Worm (Caenorhabditis elegans) whole organism, L2 larva: ENCODE measurements around the gene R03D7.8.
A peak's percentile ranks its signal among the peaks of the same experiment; 100 is the strongest.

ENCODE experiments used
- C34F6.9 ChIP-seq: fragments of 150-350 bp; optimal IDR thresholded peaks from 2 replicates; lab custom pipeline; 2014; ENCODE audit warnings: missing biosample characterization, missing genetic modification characterization
- F13H6.1 ChIP-seq: sonication (generic microtip); optimal IDR thresholded peaks from 2 replicates; lab custom pipeline; 2016; ENCODE audit warnings: missing genetic modification characterization, missing compliant biosample characterization
- R02D3.7 ChIP-seq: fragments of 150-350 bp; optimal IDR thresholded peaks from 2 replicates; lab custom pipeline; 2014; ENCODE audit warnings: missing biosample characterization, missing genetic modification characterization
- Y55F3AM.14 ChIP-seq: fragments of 200-800 bp; sonication (Bioruptor generic); optimal IDR thresholded peaks from 2 replicates; lab custom pipeline; 2018; ENCODE audit warnings: mild to moderate bottlenecking, missing genetic modification characterization, missing compliant biosample characterization
- ZK546.5 ChIP-seq: sonication (generic microtip); optimal IDR thresholded peaks from 2 replicates; lab custom pipeline; 2017; ENCODE audit warnings: missing biosample characterization, missing genetic modification characterization
- alr-1 ChIP-seq: fragments of 150-350 bp; optimal IDR thresholded peaks from 2 replicates; lab custom pipeline; 2014; ENCODE audit warnings: missing biosample characterization, missing genetic modification characterization
- aly-2 ChIP-seq: fragments of 150-350 bp; optimal IDR thresholded peaks from 2 replicates; lab custom pipeline; 2014; ENCODE audit warnings: missing biosample characterization, missing genetic modification characterization
- ama-1 ChIP-seq: fragments of 150-350 bp; optimal IDR thresholded peaks from 2 replicates; lab custom pipeline; 2018; ENCODE audit warnings: inconsistent platforms
- blmp-1 ChIP-seq: sonication (generic microtip); optimal IDR thresholded peaks from 2 replicates; lab custom pipeline; 2017; ENCODE audit warnings: missing genetic modification characterization, mild to moderate bottlenecking, missing compliant biosample characterization, antibody characterized with exemption, moderate library complexity; ENCODE audit not compliant: insufficient read depth
- ceh-16 ChIP-seq: fragments of 150-350 bp; optimal IDR thresholded peaks from 2 replicates; lab custom pipeline; 2014; ENCODE audit warnings: missing biosample characterization, missing genetic modification characterization
- ceh-82 ChIP-seq: fragments of 150-350 bp; optimal IDR thresholded peaks from 2 replicates; lab custom pipeline; 2014; ENCODE audit warnings: missing biosample characterization, missing genetic modification characterization
- crh-2 ChIP-seq: sonication (generic microtip); optimal IDR thresholded peaks from 2 replicates; lab custom pipeline; 2017; ENCODE audit warnings: missing biosample characterization, missing genetic modification characterization
- dmd-4 ChIP-seq: sonication (generic microtip); optimal IDR thresholded peaks from 2 replicates; lab custom pipeline; 2017; ENCODE audit warnings: missing biosample characterization, missing genetic modification characterization
- egl-27 ChIP-seq: sonication (generic microtip); optimal IDR thresholded peaks from 3 replicates; lab custom pipeline; 2017; ENCODE audit warnings: missing biosample characterization, missing genetic modification reagents, missing genetic modification characterization
- elt-1 ChIP-seq: fragments of 150-350 bp; optimal IDR thresholded peaks from 2 replicates; lab custom pipeline; 2014; ENCODE audit warnings: missing biosample characterization, missing genetic modification characterization
- elt-3 ChIP-seq: sonication (generic microtip); optimal IDR thresholded peaks from 2 replicates; lab custom pipeline; 2017; ENCODE audit warnings: missing biosample characterization, missing genetic modification characterization
- fos-1 ChIP-seq: fragments of 150-350 bp; optimal IDR thresholded peaks from 2 replicates; lab custom pipeline; 2014; ENCODE audit warnings: missing biosample characterization, missing genetic modification characterization
- gmeb-1 ChIP-seq: fragments of 150-350 bp; optimal IDR thresholded peaks from 2 replicates; lab custom pipeline; 2014; ENCODE audit warnings: missing biosample characterization, missing genetic modification characterization
- lin-11 ChIP-seq: fragments of 150-350 bp; sonication (generic microtip); optimal IDR thresholded peaks from 2 replicates; lab custom pipeline; 2014; ENCODE audit warnings: missing biosample characterization, missing genetic modification characterization, inconsistent platforms, mixed read lengths
- lin-13 ChIP-seq: fragments of 150-350 bp; optimal IDR thresholded peaks from 2 replicates; lab custom pipeline; 2014; ENCODE audit warnings: missing biosample characterization, missing genetic modification reagents, missing genetic modification characterization
- lin-39 ChIP-seq: fragments of 150-350 bp; optimal IDR thresholded peaks from 2 replicates; lab custom pipeline; 2014; ENCODE audit warnings: missing biosample characterization, missing genetic modification reagents, missing genetic modification characterization
- lsy-2 ChIP-seq, 2 experiments: fragments of 150-350 bp in 1 of 2; sonication (generic microtip) in 1 of 2; optimal IDR thresholded peaks; 2 replicates each; lab custom pipeline; 2014 to 2017; ENCODE audit warnings: missing biosample characterization in 2 of 2, missing genetic modification characterization in 2 of 2
- mab-5 ChIP-seq: fragments of 150-350 bp; optimal IDR thresholded peaks from 2 replicates; lab custom pipeline; 2014; ENCODE audit warnings: missing biosample characterization, missing genetic modification characterization
- mbf-1 ChIP-seq: sonication (generic microtip); optimal IDR thresholded peaks from 2 replicates; lab custom pipeline; 2017; ENCODE audit warnings: missing biosample characterization, missing genetic modification characterization
- mdl-1 ChIP-seq, 2 experiments: fragments of 150-350 bp in 1 of 2; sonication (generic microtip) in 1 of 2; optimal IDR thresholded peaks; 2 replicates each; lab custom pipeline; 2017; ENCODE audit warnings: missing biosample characterization in 2 of 2, missing genetic modification characterization in 2 of 2
- nhr-10 ChIP-seq: sonication (generic microtip); optimal IDR thresholded peaks from 2 replicates; lab custom pipeline; 2017; ENCODE audit warnings: missing biosample characterization, missing genetic modification characterization
- nhr-11 ChIP-seq: fragments of 150-350 bp; optimal IDR thresholded peaks from 2 replicates; lab custom pipeline; 2014; ENCODE audit warnings: missing biosample characterization, missing genetic modification characterization
- nhr-12 ChIP-seq: fragments of 150-350 bp; optimal IDR thresholded peaks from 2 replicates; lab custom pipeline; 2014; ENCODE audit warnings: missing biosample characterization, missing genetic modification characterization
- nhr-129 ChIP-seq: fragments of 150-350 bp; optimal IDR thresholded peaks from 2 replicates; lab custom pipeline; 2014; ENCODE audit warnings: missing biosample characterization, missing genetic modification characterization
- nhr-21 ChIP-seq: fragments of 150-350 bp; optimal IDR thresholded peaks from 2 replicates; lab custom pipeline; 2014; ENCODE audit warnings: missing biosample characterization, missing genetic modification characterization
- nhr-23 ChIP-seq: fragments of 150-350 bp; optimal IDR thresholded peaks from 2 replicates; lab custom pipeline; 2014; ENCODE audit warnings: missing biosample characterization, missing genetic modification reagents, missing genetic modification characterization
- nhr-237 ChIP-seq: fragments of 150-350 bp; optimal IDR thresholded peaks from 2 replicates; lab custom pipeline; 2014; ENCODE audit warnings: missing biosample characterization, missing genetic modification characterization
- nhr-25 ChIP-seq: fragments of 150-350 bp; sonication (generic microtip); optimal IDR thresholded peaks from 3 replicates; lab custom pipeline; 2014; ENCODE audit warnings: missing biosample characterization, missing genetic modification characterization
- nhr-6 ChIP-seq: fragments of 150-350 bp; optimal IDR thresholded peaks from 2 replicates; lab custom pipeline; 2014; ENCODE audit warnings: missing biosample characterization, missing genetic modification characterization
- nhr-77 ChIP-seq: fragments of 150-350 bp; optimal IDR thresholded peaks from 2 replicates; lab custom pipeline; 2014; ENCODE audit warnings: missing biosample characterization, missing genetic modification characterization
- peb-1 ChIP-seq: fragments of 150-350 bp; optimal IDR thresholded peaks from 2 replicates; lab custom pipeline; 2014; ENCODE audit warnings: missing biosample characterization, missing genetic modification characterization
- sem-4 ChIP-seq: fragments of 150-350 bp; optimal IDR thresholded peaks from 2 replicates; lab custom pipeline; 2014; ENCODE audit warnings: missing biosample characterization, missing genetic modification reagents, missing genetic modification characterization
- skn-1 ChIP-seq: sonication (generic microtip); optimal IDR thresholded peaks from 2 replicates; lab custom pipeline; 2017; ENCODE audit warnings: missing biosample characterization, missing genetic modification characterization
- sma-3 ChIP-seq: sonication (generic microtip); optimal IDR thresholded peaks from 2 replicates; lab custom pipeline; 2016; ENCODE audit warnings: missing genetic modification reagents, missing genetic modification characterization, missing compliant biosample characterization
- sma-9 ChIP-seq, 2 experiments: fragments of 150-350 bp in 1 of 2; sonication (generic microtip) in 1 of 2; optimal IDR thresholded peaks; 2 replicates each; lab custom pipeline; 2014 to 2016; ENCODE audit warnings: missing genetic modification characterization in 2 of 2, mild to moderate bottlenecking in 1 of 2, missing biosample characterization in 1 of 2, missing compliant biosample characterization in 1 of 2, missing genetic modification reagents in 1 of 2, moderate library complexity in 1 of 2
- snpc-4 ChIP-seq: fragments of 150-350 bp; optimal IDR thresholded peaks from 2 replicates; lab custom pipeline; 2014; ENCODE audit warnings: missing biosample characterization, missing genetic modification characterization
- unc-39 ChIP-seq: fragments of 150-350 bp; optimal IDR thresholded peaks from 2 replicates; lab custom pipeline; 2014; ENCODE audit warnings: missing biosample characterization, missing genetic modification characterization
- unc-55 ChIP-seq: fragments of 150-350 bp; sonication (generic microtip); optimal IDR thresholded peaks from 3 replicates; lab custom pipeline; 2014; ENCODE audit warnings: missing biosample characterization, missing genetic modification reagents, missing genetic modification characterization
- unc-62 ChIP-seq: fragments of 150-350 bp; optimal IDR thresholded peaks from 2 replicates; lab custom pipeline; 2014; ENCODE audit warnings: missing biosample characterization, missing genetic modification reagents, missing genetic modification characterization
- zag-1 ChIP-seq: fragments of 150-350 bp; optimal IDR thresholded peaks from 2 replicates; lab custom pipeline; 2014; ENCODE audit warnings: missing biosample characterization, missing genetic modification characterization
- ztf-1 ChIP-seq: fragments of 200-800 bp; sonication (Bioruptor generic); conservative IDR thresholded peaks from 2 replicates; pipeline ENCODE4 v1.3.6; 2022; ENCODE audit warnings: missing genetic modification characterization, missing compliant biosample characterization
- ztf-11 ChIP-seq: sonication (generic microtip); optimal IDR thresholded peaks from 2 replicates; lab custom pipeline; 2017; ENCODE audit warnings: missing biosample characterization, missing genetic modification characterization
- ztf-4 ChIP-seq: fragments of 150-350 bp; optimal IDR thresholded peaks from 2 replicates; lab custom pipeline; 2014; ENCODE audit warnings: missing biosample characterization, missing genetic modification characterization

Gene R03D7.8

ce11 chrII:10925804-10926570, 30.7 kb downstream of the R03D7.8 start, which contains the start of gene metr-1:
TSS of gene metr-1 (plus strand) at chrII:10926561.
- TF ChIP-seq crh-2 (tag; lab: Kevin White, UChicago), result peak; percentile 2
- TF ChIP-seq nhr-21 (tag; lab: Kevin White, UChicago), result peak; percentile 60
- TF ChIP-seq lsy-2 (tag; optimal IDR thresholded peaks at IDR 0.05; lab: Kevin White, UChicago), result peak in 1 of 2 experiments; percentile 49
- no peak for TF ChIP-seq ztf-1 (GFP tag; lab: Robert Waterston, UW)
- TF ChIP-seq fos-1, result peak; percentile 68
- peak; percentile 46 for TF ChIP-seq ama-1
- peak; percentile 15 for TF ChIP-seq sma-9 (GFP tag; optimal IDR thresholded peaks at IDR 0.05; lab: Kevin White, UChicago)
- TF ChIP-seq sma-9 (tag; optimal IDR thresholded peaks at IDR 0.05; lab: Kevin White, UChicago), result no peak
- no peak for TF ChIP-seq nhr-6 (tag; lab: Kevin White, UChicago)
- TF ChIP-seq F13H6.1, result no peak
- TF ChIP-seq ceh-16 (tag; lab: Kevin White, UChicago), result no peak
- peak; percentile 63 for TF ChIP-seq gmeb-1 (tag; lab: Kevin White, UChicago)

- TF ChIP-seq nhr-11 (tag; lab: Kevin White, UChicago) (no peak), lin-13 (GFP tag; lab: Kevin White, UChicago) (no peak), ZK546.5 (tag; lab: Kevin White, UChicago) (no peak), sma-3 (GFP tag; lab: Kevin White, UChicago) (peak; percentile 59), snpc-4 (tag; lab: Kevin White, UChicago) (no peak), mab-5 (tag; lab: Kevin White, UChicago) (no peak), nhr-21 (tag; lab: Kevin White, UChicago) (peak; percentile 17), C34F6.9 (no peak), ztf-4 (no peak), unc-55 (GFP tag; lab: Kevin White, UChicago) (no peak), mdl-1 (tag; optimal IDR thresholded peaks at IDR 0.05; lab: Kevin White, UChicago) (no peak), nhr-23 (tag; lab: Kevin White, UChicago) (no peak), ztf-11 (tag; lab: Kevin White, UChicago) (no peak), nhr-10 (no peak), lin-11 (tag; lab: Kevin White, UChicago) (no peak), nhr-129 (tag; lab: Kevin White, UChicago) (no peak), unc-39 (tag; lab: Kevin White, UChicago) (no peak), R02D3.7 (no peak), unc-62 (GFP tag; lab: Kevin White, UChicago) (no peak), egl-27 (tag; lab: Kevin White, UChicago) (no peak), ceh-82 (tag; lab: Kevin White, UChicago) (no peak), gmeb-1 (tag; lab: Kevin White, UChicago) (peak; percentile 38), nhr-6 (tag; lab: Kevin White, UChicago) (no peak), aly-2 (tag; lab: Kevin White, UChicago) (no peak), alr-1 (tag; lab: Kevin White, UChicago) (no peak), elt-3 (tag; lab: Kevin White, UChicago) (no peak), F13H6.1 (no peak), dmd-4 (tag; lab: Kevin White, UChicago) (no peak), lsy-2 (tag; optimal IDR thresholded peaks at IDR 0.05; lab: Kevin White, UChicago) (peak in 1 of 2 experiments; percentile 36), elt-1 (tag; lab: Kevin White, UChicago) (no peak), ama-1 (no peak), ceh-16 (tag; lab: Kevin White, UChicago) (no peak), nhr-77 (tag; lab: Kevin White, UChicago) (no peak), Y55F3AM.14 (GFP tag; lab: Kevin White, UChicago) (no peak), zag-1 (tag; lab: Kevin White, UChicago) (no peak), mbf-1 (no peak), fos-1 (peak; percentile 96), sma-9 (GFP tag; optimal IDR thresholded peaks at IDR 0.05; lab: Kevin White, UChicago) (peak; percentile 82), sma-9 (tag; optimal IDR thresholded peaks at IDR 0.05; lab: Kevin White, UChicago) (no peak), skn-1 (tag; lab: Kevin White, UChicago) (no peak), ztf-1 (GFP tag; lab: Robert Waterston, UW) (no peak), nhr-12 (tag; lab: Kevin White, UChicago) (no peak), nhr-25 (tag; lab: Kevin White, UChicago) (no peak), sem-4 (tag; lab: Kevin White, UChicago) (no peak), nhr-237 (tag; lab: Kevin White, UChicago) (no peak), crh-2 (tag; lab: Kevin White, UChicago) (peak; percentile 63), lin-39 (tag; lab: Kevin White, UChicago) (no peak), blmp-1 (no peak), peb-1 (tag; lab: Kevin White, UChicago) (no peak)
Observed at ce11 chrII:10924669-10925068, 32.0 kb downstream of the R03D7.8 start.
